Fruit fly (Drosophila melanogaster) whole organism, embryonic: ENCODE measurements around the gene aqz.

Experiments
- Atf-2 ChIP-seq: fragments of 200-800 bp; sonication (Bioruptor generic); optimal IDR thresholded peaks from 2 replicates; lab custom pipeline; 2016; ENCODE audit warnings: missing biosample characterization, missing genetic modification characterization
- Blimp-1 ChIP-seq: fragments of 200-800 bp; sonication (Bioruptor generic); optimal IDR thresholded peaks from 3 replicates; lab custom pipeline; 2018; ENCODE audit warnings: missing biosample characterization, missing genetic modification characterization, mild to moderate bottlenecking, moderate library complexity, missing genetic modification reagents
- CG12769 ChIP-seq: fragments of 200-800 bp; sonication (Bioruptor generic); optimal IDR thresholded peaks from 2 replicates; lab custom pipeline; 2019; ENCODE audit warnings: missing biosample characterization, mild to moderate bottlenecking, missing genetic modification characterization, moderate library complexity
- CG14667 ChIP-seq: fragments of 200-800 bp; sonication (Bioruptor generic); IDR thresholded peaks from 2 replicates; pipeline ENCODE4 v1.3.6; 2022; ENCODE audit warnings: missing biosample characterization, missing genetic modification characterization
- CG15696 ChIP-seq: fragments of 200-800 bp; sonication (Bioruptor generic); optimal IDR thresholded peaks from 2 replicates; lab custom pipeline; 2019; ENCODE audit warnings: missing biosample characterization, mild to moderate bottlenecking, missing genetic modification characterization, moderate library complexity
- CG1832 ChIP-seq: fragments of 200-800 bp; sonication (Bioruptor generic); optimal IDR thresholded peaks from 2 replicates; lab custom pipeline; 2017; ENCODE audit warnings: missing biosample characterization, mild to moderate bottlenecking, missing genetic modification characterization, inconsistent platforms
- CG34376 ChIP-seq: fragments of 200-800 bp; sonication (Bioruptor generic); optimal IDR thresholded peaks from 2 replicates; lab custom pipeline; 2018; ENCODE audit warnings: missing biosample characterization, mild to moderate bottlenecking, missing genetic modification characterization
- CG6791 ChIP-seq: fragments of 200-800 bp; sonication (Bioruptor generic); IDR thresholded peaks from 3 replicates; pipeline ENCODE4 v1.3.6; 2022; ENCODE audit warnings: missing biosample characterization, missing genetic modification characterization; ENCODE audit not compliant: partially characterized antibody
- CG7786 ChIP-seq: fragments of 200-800 bp; sonication (Bioruptor generic); optimal IDR thresholded peaks from 2 replicates; lab custom pipeline; 2016; ENCODE audit warnings: missing biosample characterization, missing genetic modification characterization
- CG9727 ChIP-seq: fragments of 200-800 bp; sonication (Bioruptor generic); optimal IDR thresholded peaks from 3 replicates; lab custom pipeline; 2017; ENCODE audit warnings: missing biosample characterization, mild to moderate bottlenecking, missing genetic modification characterization
- CG9876 ChIP-seq: fragments of 200-800 bp; sonication (Bioruptor generic); optimal IDR thresholded peaks from 2 replicates; lab custom pipeline; 2016; ENCODE audit warnings: missing biosample characterization, missing genetic modification characterization
- CTCF ChIP-seq: fragments of 200-800 bp; sonication (Bioruptor generic); optimal IDR thresholded peaks from 2 replicates; lab custom pipeline; 2017; ENCODE audit warnings: missing biosample characterization, mild to moderate bottlenecking, missing genetic modification characterization, moderate library complexity
- CoRest ChIP-seq: fragments of 200-800 bp; sonication (Bioruptor generic); optimal IDR thresholded peaks from 3 replicates; lab custom pipeline; 2018; ENCODE audit warnings: missing biosample characterization, mild to moderate bottlenecking, missing genetic modification characterization, moderate library complexity
- D19A ChIP-seq: fragments of 200-800 bp; optimal IDR thresholded peaks from 3 replicates; lab custom pipeline; 2019; ENCODE audit warnings: missing biosample characterization, mild to moderate bottlenecking, missing genetic modification characterization, moderate library complexity
- Dbx ChIP-seq: fragments of 200-800 bp; sonication (Bioruptor generic); IDR thresholded peaks from 3 replicates; pipeline ENCODE4 v1.3.6; 2022; ENCODE audit warnings: missing biosample characterization, missing genetic modification characterization
- Deaf1 ChIP-seq: fragments of 200-800 bp; optimal IDR thresholded peaks from 3 replicates; lab custom pipeline; 2019; ENCODE audit warnings: missing biosample characterization, mild to moderate bottlenecking, missing genetic modification characterization, moderate library complexity
- Doc2 ChIP-seq: fragments of 200-800 bp; sonication (Bioruptor generic); IDR thresholded peaks from 2 replicates; pipeline ENCODE4 v1.3.6; 2022; ENCODE audit warnings: missing biosample characterization, missing genetic modification characterization
- Ets65A ChIP-seq: fragments of 200-800 bp; sonication (Bioruptor generic); peaks from one replicate; lab custom pipeline; 2016; ENCODE audit warnings: missing biosample characterization, missing genetic modification characterization
- MESR4 ChIP-seq: fragments of 200-800 bp; sonication (Bioruptor generic); optimal IDR thresholded peaks from 2 replicates; lab custom pipeline; 2018; ENCODE audit warnings: missing biosample characterization, mild to moderate bottlenecking, missing genetic modification characterization, moderate library complexity
- Mad ChIP-seq: fragments of 200-800 bp; sonication (Bioruptor generic); optimal IDR thresholded peaks from 2 replicates; lab custom pipeline; 2016; ENCODE audit warnings: missing biosample characterization, missing genetic modification characterization
- Opbp ChIP-seq: fragments of 200-800 bp; sonication (Bioruptor generic); IDR thresholded peaks from 3 replicates; pipeline ENCODE4 v1.3.6; 2022; ENCODE audit warnings: missing biosample characterization, missing genetic modification characterization; ENCODE audit not compliant: partially characterized antibody
- Sox102F ChIP-seq: fragments of 200-800 bp; sonication (Bioruptor generic); optimal IDR thresholded peaks from 2 replicates; lab custom pipeline; 2018; ENCODE audit warnings: missing biosample characterization, mild to moderate bottlenecking, missing genetic modification characterization, moderate library complexity
- Tbp ChIP-seq: fragments of >200 bp; optimal IDR thresholded peaks from 2 replicates; lab custom pipeline; 2018; ENCODE audit warnings: missing biosample characterization, missing genetic modification characterization
- ara ChIP-seq: fragments of 200-800 bp; sonication (Bioruptor generic); IDR thresholded peaks from 2 replicates; pipeline ENCODE4 v1.3.6; 2022; ENCODE audit warnings: missing biosample characterization, missing genetic modification characterization
- btn ChIP-seq: fragments of 200-800 bp; sonication (Bioruptor generic); optimal IDR thresholded peaks from 2 replicates; lab custom pipeline; 2016; ENCODE audit warnings: missing biosample characterization, missing genetic modification characterization
- cad ChIP-seq: fragments of >200 bp; optimal IDR thresholded peaks from 2 replicates; lab custom pipeline; 2017; ENCODE audit warnings: missing biosample characterization, missing genetic modification characterization
- chinmo ChIP-seq: fragments of 200-800 bp; sonication (Bioruptor generic); IDR thresholded peaks from 4 replicates; pipeline ENCODE4 v1.3.6; 2022; ENCODE audit warnings: missing biosample characterization, missing genetic modification characterization; ENCODE audit not compliant: partially characterized antibody
- ci ChIP-seq: fragments of 200-800 bp; sonication (Bioruptor generic); IDR thresholded peaks from 3 replicates; pipeline ENCODE4 v1.3.6; 2022; ENCODE audit warnings: missing biosample characterization, missing genetic modification characterization
- crol ChIP-seq: fragments of 200-800 bp; sonication (Bioruptor generic); IDR thresholded peaks from 2 replicates; pipeline ENCODE4 v1.3.6; 2022; ENCODE audit warnings: missing biosample characterization, missing genetic modification characterization
- gce ChIP-seq: fragments of 200-800 bp; sonication (Bioruptor generic); IDR thresholded peaks from 3 replicates; pipeline ENCODE4 v1.3.6; 2022; ENCODE audit warnings: missing biosample characterization, missing genetic modification characterization
- gem ChIP-seq: fragments of 200-800 bp; sonication (Bioruptor generic); optimal IDR thresholded peaks from 2 replicates; lab custom pipeline; 2019; ENCODE audit warnings: missing biosample characterization, mild to moderate bottlenecking, missing genetic modification characterization, moderate library complexity
- inv ChIP-seq: fragments of 200-800 bp; sonication (Bioruptor generic); IDR thresholded peaks from 2 replicates; pipeline ENCODE4 v1.3.6; 2022; ENCODE audit warnings: missing biosample characterization, missing genetic modification characterization; ENCODE audit not compliant: partially characterized antibody
- kni ChIP-seq: fragments of 200-800 bp; sonication (Bioruptor generic); optimal IDR thresholded peaks from 3 replicates; lab custom pipeline; 2017; ENCODE audit warnings: mild to moderate bottlenecking, missing biosample characterization, missing genetic modification reagents, missing genetic modification characterization
- lab ChIP-seq: fragments of 200-800 bp; sonication (Bioruptor generic); optimal IDR thresholded peaks from 3 replicates; lab custom pipeline; 2017; ENCODE audit warnings: missing biosample characterization, missing genetic modification characterization, mild to moderate bottlenecking, moderate library complexity, missing genetic modification reagents
- otp ChIP-seq: fragments of 200-800 bp; sonication (Bioruptor generic); IDR thresholded peaks from 3 replicates; pipeline ENCODE4, ENCODE4 v1.3.6; 2022; ENCODE audit warnings: missing biosample characterization, missing genetic modification characterization
- p53 ChIP-seq: fragments of 200-800 bp; sonication (Bioruptor generic); optimal IDR thresholded peaks from 2 replicates; lab custom pipeline; 2016; ENCODE audit warnings: missing biosample characterization, missing genetic modification characterization
- phol ChIP-seq: fragments of 200-800 bp; sonication (Bioruptor generic); optimal IDR thresholded peaks from 3 replicates; lab custom pipeline; 2018; ENCODE audit warnings: missing biosample characterization, mild to moderate bottlenecking, missing genetic modification characterization, moderate library complexity
- pros ChIP-seq: fragments of 200-800 bp; sonication (Bioruptor generic); optimal IDR thresholded peaks from 3 replicates; lab custom pipeline; 2019; ENCODE audit warnings: missing biosample characterization, mild to moderate bottlenecking, missing genetic modification characterization, moderate library complexity
- run ChIP-seq: fragments of 200-800 bp; sonication (Bioruptor generic); optimal IDR thresholded peaks from 3 replicates; lab custom pipeline; 2018; ENCODE audit warnings: missing biosample characterization, mild to moderate bottlenecking, missing genetic modification characterization
- sd ChIP-seq: fragments of 200-800 bp; sonication (Bioruptor generic); optimal IDR thresholded peaks from 3 replicates; lab custom pipeline; 2018; ENCODE audit warnings: missing biosample characterization, mild to moderate bottlenecking, missing genetic modification characterization, moderate library complexity
- toy ChIP-seq: fragments of 200-800 bp; sonication (Bioruptor generic); IDR thresholded peaks from 2 replicates; pipeline ENCODE4 v1.3.6; 2022; ENCODE audit warnings: missing biosample characterization, missing genetic modification characterization
- tx ChIP-seq: fragments of 200-800 bp; sonication (Bioruptor generic); optimal IDR thresholded peaks from 2 replicates; lab custom pipeline; 2016; ENCODE audit warnings: missing biosample characterization, missing genetic modification characterization
- vvl ChIP-seq: fragments of 200-800 bp; sonication (Bioruptor generic); IDR thresholded peaks from 2 replicates; pipeline ENCODE4 v1.3.6; 2022; ENCODE audit warnings: missing biosample characterization, missing genetic modification characterization
- yki ChIP-seq: fragments of >200 bp; optimal IDR thresholded peaks from 3 replicates; lab custom pipeline; 2018
- z ChIP-seq: fragments of 200-800 bp; sonication (Bioruptor generic); IDR thresholded peaks from 3 replicates; pipeline ENCODE4 v1.3.6; 2022; ENCODE audit warnings: missing biosample characterization, missing genetic modification characterization

aqz gene

dm6 chr3R:8860126-8861059 lies 39.9 kb upstream of the aqz start:
- TF ChIP-seq phol (no peak), tx (GFP tag; lab: Kevin White, UChicago) (no peak), yki (lab: Kevin White, UChicago) (no peak), CG1832 (GFP tag; lab: Kevin White, UChicago) (no peak), Blimp-1 (GFP tag; lab: Kevin White, UChicago) (peak; percentile 55), Atf-2 (no peak), Ets65A (GFP tag; lab: Kevin White, UChicago) (peak; percentile 40), inv (GFP tag; lab: Robert Waterston, UW) (no peak), pros (GFP tag; lab: Kevin White, UChicago) (no peak), ci (0 out of 3 replicates have a peak, but pooled peaks have one; percentile 24), CG6791 (GFP tag; lab: Robert Waterston, UW) (0 out of 3 replicates have a peak, but pooled peaks have one; percentile 9), gce (GFP tag; lab: Robert Waterston, UW) (0 out of 3 replicates have a peak, but pooled peaks have one; percentile 11), ara (GFP tag; lab: Robert Waterston, UW) (no peak), btn (no peak), Opbp (GFP tag; lab: Robert Waterston, UW) (no peak), MESR4 (GFP tag; lab: Kevin White, UChicago) (no peak), CG14667 (GFP tag; lab: Robert Waterston, UW) (no peak), kni (GFP tag; lab: Kevin White, UChicago) (peak; percentile 84), CoRest (no peak), chinmo (no peak), Mad (GFP tag; lab: Kevin White, UChicago) (no peak), vvl (peak; percentile 23; the same call in 1 of the 2 replicates), CG9876 (GFP tag; lab: Kevin White, UChicago) (no peak)

- peak; percentile 6 for TF ChIP-seq gem (tag; lab: Kevin White, UChicago)
- peak; percentile 73 for TF ChIP-seq CTCF (GFP tag; lab: Kevin White, UChicago)
- TF ChIP-seq Dbx (GFP tag; lab: Robert Waterston, UW), result no peak
- TF ChIP-seq Sox102F, result peak; percentile 18
- TF ChIP-seq, all 482 proteins: peak for 3
These were observed 38.8 kb upstream of the aqz start for dm6 chr3R:8859264-8859663.

- TF ChIP-seq Blimp-1 (GFP tag; lab: Kevin White, UChicago) (peak; percentile 65), Tbp (GFP tag; lab: Kevin White, UChicago) (no peak), lab (GFP tag; lab: Kevin White, UChicago) (peak; percentile 33), z (GFP tag; lab: Robert Waterston, UW) (peak; percentile 97), Mad (GFP tag; lab: Kevin White, UChicago) (no peak), ara (GFP tag; lab: Robert Waterston, UW) (peak; percentile 26; the same call in 1 of the 2 replicates), Doc2 (GFP tag; lab: Robert Waterston, UW) (no peak), p53 (GFP tag; lab: Kevin White, UChicago) (no peak), CG34376 (GFP tag; lab: Kevin White, UChicago) (peak; percentile 1), cad (GFP tag; lab: Kevin White, UChicago) (peak; percentile 69), toy (GFP tag; lab: Robert Waterston, UW) (no peak), CG15696 (tag; lab: Kevin White, UChicago) (no peak), CG9727 (GFP tag; lab: Kevin White, UChicago) (no peak), CG12769 (peak; percentile 49), sd (peak; percentile 72), otp (0 out of 3 replicates have a peak, but pooled peaks have one; percentile 5), yki (lab: Kevin White, UChicago) (no peak), crol (GFP tag; lab: Robert Waterston, UW) (peak; percentile 37; the same call in 1 of the 2 replicates), Deaf1 (tag; lab: Kevin White, UChicago) (peak; percentile 44), run (tag; lab: Kevin White, UChicago) (no peak), CG7786 (GFP tag; lab: Kevin White, UChicago) (no peak), D19A (tag; lab: Kevin White, UChicago) (no peak)
These were observed 37.2 kb upstream of the aqz start for dm6 chr3R:8857496-8858255.
